Fruit fly (Drosophila melanogaster) whole organism, prepupa: ENCODE data around the gene Pkg21D.

ENCODE experiments used
- CG1621 ChIP-seq: fragments of 200-800 bp; sonication (Bioruptor generic); optimal IDR thresholded peaks from 3 replicates; lab custom pipeline; 2018; ENCODE audit warnings: missing biosample characterization, mild to moderate bottlenecking, missing genetic modification characterization
- CG16779 ChIP-seq: fragments of 200-800 bp; sonication (Bioruptor generic); optimal IDR thresholded peaks from 3 replicates; lab custom pipeline; 2017; ENCODE audit warnings: missing biosample characterization, mild to moderate bottlenecking, missing genetic modification characterization
- CG34406 ChIP-seq: fragments of 200-800 bp; sonication (Bioruptor generic); optimal IDR thresholded peaks from 3 replicates; lab custom pipeline; 2016; ENCODE audit warnings: missing biosample characterization, missing genetic modification characterization
- CG9139 ChIP-seq: fragments of 200-800 bp; sonication (Bioruptor generic); optimal IDR thresholded peaks from 3 replicates; lab custom pipeline; 2017; ENCODE audit warnings: missing biosample characterization, mild to moderate bottlenecking, missing genetic modification characterization
- svp ChIP-seq: fragments of 200-800 bp; sonication (Bioruptor generic); peaks from one replicate; lab custom pipeline; 2016; ENCODE audit warnings: missing biosample characterization, missing genetic modification characterization

DNA sequence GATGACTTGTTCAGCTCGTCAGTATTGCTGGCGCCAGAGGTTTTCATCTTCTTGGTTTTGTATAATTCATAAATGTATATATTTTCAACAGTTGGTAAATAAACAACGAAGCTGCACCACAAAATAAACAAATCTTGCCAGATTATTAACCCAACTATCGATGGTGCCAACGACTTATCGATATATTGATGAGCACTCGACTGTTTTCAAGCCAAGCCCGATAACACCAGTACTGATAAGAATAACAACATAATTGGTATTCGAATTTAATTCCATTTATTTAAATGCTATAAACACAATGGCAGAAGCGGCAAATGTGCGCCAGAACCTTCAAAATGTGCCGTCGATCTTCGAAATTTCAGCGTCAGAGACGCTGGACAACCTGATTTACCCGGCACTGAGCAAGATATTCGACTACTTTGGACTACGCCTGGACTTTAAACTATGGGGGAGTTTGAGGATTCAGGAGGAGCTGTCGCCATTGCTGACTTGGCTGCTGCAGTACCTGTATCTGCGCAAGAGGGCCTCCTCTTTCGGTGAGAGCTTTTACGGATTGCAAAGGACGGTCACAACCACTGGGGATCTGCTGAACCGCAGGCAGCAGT is 25.3 kb upstream of the Pkg21D start, which contains the start of the genes Saf6 and Pex12:
- TF ChIP-seq CG16779 (no peak), svp (GFP tag; lab: Kevin White, UChicago) (no peak), CG9139 (GFP tag; lab: Kevin White, UChicago) (peak; percentile 9), CG34406 (GFP tag; lab: Kevin White, UChicago) (no peak), CG1621 (tag; lab: Kevin White, UChicago) (no peak)
